Worm (Caenorhabditis elegans): ENCODE data around the gene nas-3.

DNA sequence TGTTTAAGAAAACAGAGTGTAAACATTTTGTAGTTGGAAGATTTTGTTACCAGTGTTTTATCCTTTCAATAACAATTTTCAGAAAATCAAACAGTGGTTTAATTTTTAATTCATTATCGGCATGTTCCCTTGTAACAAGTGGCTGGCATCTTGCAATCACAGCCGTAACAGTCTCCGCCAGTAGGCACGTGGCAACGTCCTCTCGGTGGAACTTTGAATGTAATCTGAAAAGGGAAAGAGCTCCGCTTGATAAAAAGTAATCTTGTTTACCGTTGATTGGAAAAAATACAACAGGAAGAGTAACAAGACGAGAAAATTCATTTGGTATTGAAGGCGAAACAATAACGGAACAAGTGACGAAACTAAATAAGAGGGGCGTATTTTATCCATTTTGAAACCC lies 11.4 kb downstream of the nas-3 start, which contains the start of gene K06A4.10:
- TF ChIP-seq lin-39 (tag; optimal IDR thresholded peaks at IDR 0.05), result no peak
- no peak for TF ChIP-seq lin-11 (tag; optimal IDR thresholded peaks at IDR 0.05)
- TF ChIP-seq R02D3.7 (tag; optimal IDR thresholded peaks at IDR 0.05), result no peak
- TF ChIP-seq nhr-10 (tag; optimal IDR thresholded peaks at IDR 0.05), result no peak
- TF ChIP-seq ZK546.5 (tag; optimal IDR thresholded peaks at IDR 0.05), result no peak
- TF ChIP-seq nhr-77 (tag; optimal IDR thresholded peaks at IDR 0.05), result no peak
